Worm (Caenorhabditis elegans): ENCODE measurements around the gene F45E1.5.

DNA sequence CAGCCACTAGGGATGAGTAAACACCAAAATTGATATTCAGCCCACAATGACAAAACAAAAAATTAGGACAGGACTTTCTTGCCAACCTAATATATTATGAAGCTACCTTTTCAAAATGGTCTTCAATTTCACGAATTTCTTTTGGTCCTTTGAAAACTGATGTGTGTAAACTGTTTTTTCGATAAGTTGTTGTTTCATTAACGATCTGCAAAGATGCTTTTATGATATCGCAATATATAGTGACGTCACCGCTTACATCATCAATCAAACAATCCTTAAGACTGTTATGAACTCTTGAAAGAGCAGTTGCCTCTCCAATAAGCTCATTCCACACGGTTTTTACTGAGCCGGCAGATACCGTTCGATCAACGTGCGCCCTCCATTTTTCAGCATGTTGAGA lies 15.6 kb downstream of the F45E1.5 start:
- TF ChIP-seq blmp-1 (tag; optimal IDR thresholded peaks at IDR 0.05; ENCODE audit: insufficient read depth) (no peak), ztf-11 (tag; optimal IDR thresholded peaks at IDR 0.05) (no peak), ama-1 (optimal IDR thresholded peaks at IDR 0.05) (no peak), dmd-4 (tag; optimal IDR thresholded peaks at IDR 0.05) (no peak), zag-1 (tag; optimal IDR thresholded peaks at IDR 0.05) (no peak), nhr-237 (tag; optimal IDR thresholded peaks at IDR 0.05) (no peak), snpc-4 (tag; optimal IDR thresholded peaks at IDR 0.05) (no peak), egl-27 (tag; optimal IDR thresholded peaks at IDR 0.05) (no peak), lsy-2 (tag; optimal IDR thresholded peaks at IDR 0.05) (no peak), nhr-23 (tag; optimal IDR thresholded peaks at IDR 0.05) (no peak), fos-1 (tag; optimal IDR thresholded peaks at IDR 0.05) (no peak), ztf-4 (tag; optimal IDR thresholded peaks at IDR 0.05) (no peak), skn-1 (tag; optimal IDR thresholded peaks at IDR 0.05) (no peak), sma-9 (GFP tag; optimal IDR thresholded peaks at IDR 0.05) (no peak), sma-9 (tag; optimal IDR thresholded peaks at IDR 0.05) (no peak)

Data from whole organism, L2 larva.